Worm (Caenorhabditis elegans) whole organism, early embryonic: Measurements from ENCODE around the gene M05D6.2.

ENCODE experiments used
- B0310.2 ChIP-seq: sonication (generic microtip); optimal IDR thresholded peaks from 2 replicates; lab custom pipeline; 2016; ENCODE audit warnings: mild to moderate bottlenecking, missing genetic modification characterization, missing compliant biosample characterization
- F13C5.2 ChIP-seq: sonication (generic microtip); optimal IDR thresholded peaks from 2 replicates; lab custom pipeline; 2017; ENCODE audit warnings: mild to moderate bottlenecking, missing genetic modification characterization, inconsistent platforms, missing compliant biosample characterization
- aly-1 ChIP-seq: sonication (generic microtip); optimal IDR thresholded peaks from 2 replicates; lab custom pipeline; 2016; ENCODE audit warnings: missing genetic modification characterization, missing compliant biosample characterization
- ama-1 ChIP-seq: fragments of 150-350 bp; optimal IDR thresholded peaks from 2 replicates; lab custom pipeline; 2014
- ceh-13 ChIP-seq: fragments of 200-800 bp; sonication (Bioruptor generic); optimal IDR thresholded peaks from 2 replicates; lab custom pipeline; 2018; ENCODE audit warnings: mild to moderate bottlenecking, missing genetic modification characterization, missing compliant biosample characterization
- ceh-36 ChIP-seq: sonication (generic microtip); optimal IDR thresholded peaks from 2 replicates; lab custom pipeline; 2016; ENCODE audit warnings: missing genetic modification characterization, inconsistent platforms, missing compliant biosample characterization
- ets-7 ChIP-seq: sonication (generic microtip); optimal IDR thresholded peaks from 2 replicates; lab custom pipeline; 2016; ENCODE audit warnings: missing genotype, missing genetic modification characterization, missing compliant biosample characterization
- flt-1 ChIP-seq: fragments of 200-800 bp; sonication (Bioruptor generic); IDR thresholded peaks from 2 replicates; pipeline ENCODE4 v1.3.6; 2022; ENCODE audit warnings: missing genetic modification characterization, missing compliant biosample characterization
- hmbx-1 ChIP-seq: sonication (generic microtip); optimal IDR thresholded peaks from 2 replicates; lab custom pipeline; 2016; ENCODE audit warnings: mild to moderate bottlenecking, missing genetic modification characterization, missing compliant biosample characterization
- hmg-4 ChIP-seq: fragments of 200-800 bp; sonication (Bioruptor generic); optimal IDR thresholded peaks from 2 replicates; lab custom pipeline; 2018; ENCODE audit warnings: mild to moderate bottlenecking, missing genetic modification characterization, missing compliant biosample characterization
- hnd-1 ChIP-seq: sonication (generic microtip); optimal IDR thresholded peaks from 2 replicates; lab custom pipeline; 2016; ENCODE audit warnings: missing genetic modification characterization, missing compliant biosample characterization
- pes-1 ChIP-seq: fragments of 200-800 bp; sonication (Bioruptor generic); IDR thresholded peaks from 2 replicates; pipeline ENCODE4 v1.3.6; 2022; ENCODE audit warnings: missing genetic modification reagents, missing genetic modification characterization, missing compliant biosample characterization
- scrt-1 ChIP-seq: fragments of 200-800 bp; sonication (Bioruptor generic); IDR thresholded peaks from 2 replicates; pipeline ENCODE4 v1.3.6; 2022; ENCODE audit warnings: missing genetic modification characterization, missing compliant biosample characterization
- sea-1 ChIP-seq: fragments of 200-800 bp; sonication (Bioruptor generic); conservative IDR thresholded peaks from 2 replicates; pipeline ENCODE4 v1.3.6; 2022; ENCODE audit warnings: missing genetic modification characterization, missing compliant biosample characterization
- tbx-11 ChIP-seq: fragments of 200-800 bp; sonication (Bioruptor generic); IDR thresholded peaks from 2 replicates; pipeline ENCODE4 v1.3.6; 2022; ENCODE audit warnings: missing genetic modification characterization, missing compliant biosample characterization
- tbx-37 ChIP-seq: fragments of 200-800 bp; sonication (Bioruptor generic); conservative IDR thresholded peaks from 2 replicates; pipeline ENCODE4 v1.3.6; 2022; ENCODE audit warnings: missing genetic modification reagents, missing genetic modification characterization, missing compliant biosample characterization
- tra-4 ChIP-seq: sonication (generic microtip); optimal IDR thresholded peaks from 2 replicates; lab custom pipeline; 2017; ENCODE audit warnings: missing genetic modification characterization, missing compliant biosample characterization

The M05D6.2 gene

DNA sequence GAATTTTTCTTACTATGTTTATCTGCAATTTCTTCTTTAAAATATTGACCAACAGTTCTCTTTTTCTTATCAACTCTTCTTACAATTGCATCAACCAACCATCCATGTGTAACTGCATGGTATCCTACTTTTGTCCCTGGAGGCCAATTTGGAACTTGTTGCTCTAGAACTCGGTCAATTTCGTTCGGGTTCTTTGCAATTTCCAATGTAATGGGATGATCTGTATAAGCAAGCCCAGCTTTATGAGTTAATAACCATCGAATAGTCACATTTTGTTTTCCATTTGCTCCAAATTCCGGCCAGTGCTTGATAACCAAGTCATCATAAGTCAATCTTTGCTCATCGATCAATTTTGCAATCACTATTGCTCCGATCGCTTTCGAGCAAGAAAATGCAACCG, 11.4 kb downstream of the M05D6.2 start:
- TF ChIP-seq F13C5.2 = no peak
- TF ChIP-seq tra-4 (tag; lab: Kevin White, UChicago) = no peak
- TF ChIP-seq hmbx-1 (tag; lab: Kevin White, UChicago) = no peak
- TF ChIP-seq hnd-1 (tag; lab: Kevin White, UChicago) = no peak
- no peak for TF ChIP-seq B0310.2
- TF ChIP-seq flt-1 (GFP tag; lab: Robert Waterston, UW) = no peak
- TF ChIP-seq tbx-11 (GFP tag; lab: Robert Waterston, UW) = no peak
- TF ChIP-seq aly-1 (tag; lab: Kevin White, UChicago) = no peak
- TF ChIP-seq sea-1 (GFP tag; lab: Robert Waterston, UW) = no peak
- TF ChIP-seq tbx-37 (GFP tag; lab: Robert Waterston, UW) = no peak
- TF ChIP-seq ceh-36 (tag; lab: Kevin White, UChicago) = no peak
- TF ChIP-seq ama-1 = no peak

ce11 chrII:8480166-8480565, 12.3 kb downstream of the M05D6.2 start, which contains the start of gene lact-4:
Gene lact-4 (minus strand): TSS chrII:8480478.
- TF ChIP-seq B0310.2 (no peak), ceh-36 (tag; lab: Kevin White, UChicago) (no peak), aly-1 (tag; lab: Kevin White, UChicago) (no peak), F13C5.2 (no peak), hmg-4 (GFP tag; lab: Kevin White, UChicago) (no peak), hmbx-1 (tag; lab: Kevin White, UChicago) (no peak), pes-1 (GFP tag; lab: Robert Waterston, UW) (no peak), ama-1 (no peak), tra-4 (tag; lab: Kevin White, UChicago) (no peak), tbx-11 (GFP tag; lab: Robert Waterston, UW) (no peak), sea-1 (GFP tag; lab: Robert Waterston, UW) (no peak)

- TF ChIP-seq ceh-13 (GFP tag; lab: Kevin White, UChicago) = no peak
- no peak for TF ChIP-seq hnd-1 (tag; lab: Kevin White, UChicago)
- TF ChIP-seq B0310.2 = no peak
- TF ChIP-seq ceh-36 (tag; lab: Kevin White, UChicago) = no peak
- TF ChIP-seq tra-4 (tag; lab: Kevin White, UChicago) = no peak
- TF ChIP-seq tbx-37 (GFP tag; lab: Robert Waterston, UW) = no peak
- TF ChIP-seq ets-7 (tag; lab: Kevin White, UChicago) = no peak
- TF ChIP-seq F13C5.2 = no peak
- no peak for TF ChIP-seq scrt-1 (GFP tag; lab: Robert Waterston, UW)
- no peak for TF ChIP-seq sea-1 (GFP tag; lab: Robert Waterston, UW)
- no peak for TF ChIP-seq hmg-4 (GFP tag; lab: Kevin White, UChicago)
- TF ChIP-seq ama-1 = no peak
Observed at ce11 chrII:8481033-8481708, 13.3 kb downstream of the M05D6.2 start.

DNA sequence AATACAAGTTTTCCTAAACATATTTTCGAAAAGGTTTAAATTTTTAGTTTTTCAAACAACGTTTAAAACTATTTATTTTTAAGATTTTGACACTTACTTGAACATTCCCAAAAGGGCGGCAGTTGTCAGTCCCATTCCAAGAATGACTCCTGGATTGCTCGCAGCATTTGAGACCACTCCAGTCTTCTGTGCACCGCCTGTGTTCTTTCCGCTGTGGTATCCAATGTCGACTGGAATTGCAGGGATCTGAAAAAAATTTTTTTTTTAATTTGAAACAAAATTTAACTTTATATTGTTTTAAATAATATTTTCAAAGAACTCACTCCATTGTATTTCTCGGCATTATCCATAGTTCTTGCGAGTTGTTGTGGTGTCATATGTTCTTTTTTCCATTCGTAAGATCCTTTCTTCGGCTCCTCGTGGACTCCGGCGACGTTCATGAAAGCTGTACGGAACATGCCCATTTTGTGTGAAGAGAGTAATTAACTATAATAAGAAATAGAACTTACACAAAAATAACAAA, 13.9 kb downstream of the M05D6.2 start, which contains the start of gene M05D6.5:
M05D6.5 (minus strand) TSS at position 473 of the 523 bp plus-strand sequence.
- TF ChIP-seq hnd-1 (tag; lab: Kevin White, UChicago) (no peak), F13C5.2 (no peak), ceh-13 (GFP tag; lab: Kevin White, UChicago) (no peak), tra-4 (tag; lab: Kevin White, UChicago) (no peak), B0310.2 (no peak), scrt-1 (GFP tag; lab: Robert Waterston, UW) (no peak), ceh-36 (tag; lab: Kevin White, UChicago) (no peak), tbx-11 (GFP tag; lab: Robert Waterston, UW) (no peak), sea-1 (GFP tag; lab: Robert Waterston, UW) (no peak), ets-7 (tag; lab: Kevin White, UChicago) (no peak)

DNA sequence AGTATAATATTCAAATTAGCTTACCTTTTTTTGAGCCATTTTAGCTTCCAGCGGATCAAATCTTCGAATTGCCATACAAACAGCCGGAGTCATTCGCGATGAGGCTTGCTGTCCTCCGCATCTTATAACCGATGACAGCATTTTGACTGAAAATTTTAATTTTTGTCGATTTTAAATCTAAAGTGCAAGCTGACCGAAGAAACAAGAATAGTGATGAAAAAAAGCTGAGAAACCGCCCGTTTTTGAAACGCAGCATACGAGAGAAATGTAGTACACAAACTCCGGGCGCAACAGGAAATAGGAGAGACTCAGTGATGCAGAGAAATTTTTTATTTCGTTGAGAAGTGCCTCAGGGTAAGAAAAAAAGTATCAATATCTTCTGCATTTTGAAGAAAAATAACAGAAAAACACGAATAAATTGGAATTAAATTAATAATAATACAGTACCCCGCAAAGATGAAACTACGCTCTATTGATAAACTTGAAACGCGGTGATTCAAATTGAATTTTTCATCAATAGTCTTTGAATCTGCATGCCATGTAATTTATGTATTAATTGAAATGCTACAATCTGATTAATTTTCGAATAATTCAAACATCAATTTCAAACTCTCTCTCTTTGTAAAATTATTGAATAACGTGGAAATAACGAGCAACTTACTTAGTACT, 15.3 kb downstream of the M05D6.2 start:
- TF ChIP-seq scrt-1 (GFP tag; lab: Robert Waterston, UW) (no peak), ceh-13 (GFP tag; lab: Kevin White, UChicago) (no peak), tbx-37 (GFP tag; lab: Robert Waterston, UW) (no peak), hmbx-1 (tag; lab: Kevin White, UChicago) (no peak), aly-1 (tag; lab: Kevin White, UChicago) (no peak), ama-1 (no peak), tra-4 (tag; lab: Kevin White, UChicago) (no peak), ets-7 (tag; lab: Kevin White, UChicago) (no peak), tbx-11 (GFP tag; lab: Robert Waterston, UW) (no peak), pes-1 (GFP tag; lab: Robert Waterston, UW) (no peak), sea-1 (GFP tag; lab: Robert Waterston, UW) (no peak), B0310.2 (no peak), ceh-36 (tag; lab: Kevin White, UChicago) (no peak), F13C5.2 (no peak), hnd-1 (tag; lab: Kevin White, UChicago) (no peak), hmg-4 (GFP tag; lab: Kevin White, UChicago) (no peak), flt-1 (GFP tag; lab: Robert Waterston, UW) (no peak)

ce11 chrII:8483793-8484186, 15.9 kb downstream of the M05D6.2 start, which contains the start of gene taap-1:
Gene taap-1 (minus strand): TSS chrII:8483871.
- no peak for TF ChIP-seq flt-1 (GFP tag; lab: Robert Waterston, UW)
- TF ChIP-seq sea-1 (GFP tag; lab: Robert Waterston, UW) = no peak
- TF ChIP-seq tra-4 (tag; lab: Kevin White, UChicago) = no peak
- no peak for TF ChIP-seq ceh-36 (tag; lab: Kevin White, UChicago)
- no peak for TF ChIP-seq F13C5.2
- TF ChIP-seq hmg-4 (GFP tag; lab: Kevin White, UChicago) = no peak
- TF ChIP-seq pes-1 (GFP tag; lab: Robert Waterston, UW) = no peak
- TF ChIP-seq ets-7 (tag; lab: Kevin White, UChicago) = no peak
- no peak for TF ChIP-seq tbx-37 (GFP tag; lab: Robert Waterston, UW)
- no peak for TF ChIP-seq ceh-13 (GFP tag; lab: Kevin White, UChicago)
- no peak for TF ChIP-seq aly-1 (tag; lab: Kevin White, UChicago)
- no peak for TF ChIP-seq tbx-11 (GFP tag; lab: Robert Waterston, UW)
- TF ChIP-seq hnd-1 (tag; lab: Kevin White, UChicago) = no peak
- TF ChIP-seq ama-1 = no peak
- TF ChIP-seq B0310.2 = no peak
- TF ChIP-seq hmbx-1 (tag; lab: Kevin White, UChicago) = no peak
- TF ChIP-seq scrt-1 (GFP tag; lab: Robert Waterston, UW) = no peak
